Comparison of ENCODE assay signal across 2 fruit fly cellular contexts in the genomic region with DNA sequence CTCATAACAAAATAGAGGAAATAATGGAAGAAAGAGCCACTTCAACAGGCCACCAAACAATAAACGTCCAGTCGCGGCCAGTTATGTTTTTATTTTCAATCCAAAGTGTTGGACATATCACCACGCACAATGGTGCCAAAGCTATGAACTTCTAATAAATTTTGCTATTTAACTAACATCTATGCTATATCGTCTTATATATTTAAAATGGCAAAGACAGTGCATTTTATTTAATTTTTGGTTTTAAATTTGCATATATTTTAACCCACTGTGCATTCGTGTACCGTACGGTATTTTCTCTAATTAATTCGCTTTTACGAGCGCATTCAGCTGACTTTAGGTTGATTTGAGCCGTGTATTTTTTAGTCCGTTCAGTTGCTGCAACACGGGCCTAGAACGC.
TF ChIP-seq lines count a peak whose summit lies in the region.

Gene CG15927, plus strand, starts transcription at position 372 of the 400 bp plus-strand sequence.

TF ChIP-seq in whole organism, embryonic, 481 proteins besides CTCF, POLR2A, EP300 and RAD21 (continued from another document and continues in another):
- TF ChIP-seq sim (GFP tag; IDR thresholded peaks at IDR 0.05; lab: Robert Waterston, UW) (no peak), CG4424 (GFP tag; optimal IDR thresholded peaks at IDR 0.05; lab: Kevin White, UChicago) (peak; percentile 54), Usf (GFP tag; optimal IDR thresholded peaks at IDR 0.05; lab: Kevin White, UChicago) (no peak), Sox102F (GFP tag; optimal IDR thresholded peaks at IDR 0.05; lab: Kevin White, UChicago) (peak; percentile 83), CG14667 (GFP tag; IDR thresholded peaks at IDR 0.05; lab: Robert Waterston, UW) (no peak), Dbx (GFP tag; IDR thresholded peaks at IDR 0.05; lab: Robert Waterston, UW) (0 out of 3 replicates have a peak, but pooled peaks have one; percentile 35), usp (GFP tag; optimal IDR thresholded peaks at IDR 0.05; lab: Kevin White, UChicago) (no peak), HLH54F (GFP tag; optimal IDR thresholded peaks at IDR 0.05; lab: Kevin White, UChicago) (no peak), fd96Cb (tag; optimal IDR thresholded peaks at IDR 0.05; lab: Kevin White, UChicago) (peak; percentile 68), CG8089 (GFP tag; optimal IDR thresholded peaks at IDR 0.05; lab: Kevin White, UChicago) (no peak), CG4404 (GFP tag; IDR thresholded peaks at IDR 0.05; lab: Robert Waterston, UW) (no peak; the same call in 1 of the 2 replicates), CG3407 (GFP tag; optimal IDR thresholded peaks at IDR 0.05; lab: Kevin White, UChicago) (peak; percentile 57), CG11093 (GFP tag; IDR thresholded peaks at IDR 0.05; lab: Robert Waterston, UW) (no peak), gcm (GFP tag; optimal IDR thresholded peaks at IDR 0.05; lab: Kevin White, UChicago) (peak; percentile 27), Hr78 (GFP tag; optimal IDR thresholded peaks at IDR 0.05; lab: Kevin White, UChicago) (peak in 1 of 2 experiments; percentile 19), sc (optimal IDR thresholded peaks at IDR 0.05; lab: Kevin White, UChicago) (no peak), sc (GFP tag; optimal IDR thresholded peaks at IDR 0.05; lab: Kevin White, UChicago) (peak; percentile 44), CG7839 (tag; optimal IDR thresholded peaks at IDR 0.05; lab: Kevin White, UChicago) (peak; percentile 67), dimm (GFP tag; IDR thresholded peaks at IDR 0.05; lab: Robert Waterston, UW) (no peak), kay (GFP tag; optimal IDR thresholded peaks at IDR 0.05; lab: Kevin White, UChicago) (peak; percentile 27), Ptx1 (GFP tag; IDR thresholded peaks at IDR 0.05; lab: Robert Waterston, UW) (no peak), grau (tag; optimal IDR thresholded peaks at IDR 0.05; lab: Kevin White, UChicago) (peak; percentile 50), CG32772 (GFP tag; IDR thresholded peaks at IDR 0.05; lab: Robert Waterston, UW) (no peak), ems (GFP tag; optimal IDR thresholded peaks at IDR 0.05; lab: Kevin White, UChicago) (peak; percentile 24), Nf-YA (GFP tag; IDR thresholded peaks at IDR 0.05; lab: Robert Waterston, UW) (no peak), CG10462 (GFP tag; optimal IDR thresholded peaks at IDR 0.05; lab: Kevin White, UChicago) (no peak), BEAF-32 (GFP tag; optimal IDR thresholded peaks at IDR 0.05; lab: Kevin White, UChicago) (no peak), cad (GFP tag; optimal IDR thresholded peaks at IDR 0.05; lab: Kevin White, UChicago) (no peak), Drgx (GFP tag; IDR thresholded peaks at IDR 0.05; lab: Robert Waterston, UW) (no peak; the same call in 1 of the 2 replicates), Ets65A (GFP tag; lab: Kevin White, UChicago) (no peak), lov (optimal IDR thresholded peaks at IDR 0.05; lab: Kevin White, UChicago) (no peak), lov (GFP tag; IDR thresholded peaks at IDR 0.05; lab: Robert Waterston, UW) (0 out of 3 replicates have a peak, but pooled peaks have one; percentile 17), Dip3 (GFP tag; optimal IDR thresholded peaks at IDR 0.05; lab: Kevin White, UChicago) (peak; percentile 8), Dll (GFP tag; IDR thresholded peaks at IDR 0.05; lab: Robert Waterston, UW; ENCODE audit: partially characterized antibody) (no peak), CG13624 (GFP tag; optimal IDR thresholded peaks at IDR 0.05; lab: Kevin White, UChicago) (no peak), Hsf (GFP tag; optimal IDR thresholded peaks at IDR 0.05; lab: Kevin White, UChicago) (peak; percentile 47), Bdp1 (GFP tag; optimal IDR thresholded peaks at IDR 0.05; lab: Kevin White, UChicago) (no peak), CG17568 (GFP tag; optimal IDR thresholded peaks at IDR 0.05; lab: Kevin White, UChicago) (peak; percentile 22), Scr (GFP tag; IDR thresholded peaks at IDR 0.05; lab: Robert Waterston, UW; ENCODE audit: partially characterized antibody) (no peak), CG10321 (GFP tag; IDR thresholded peaks at IDR 0.05; lab: Robert Waterston, UW) (no peak), CG15479 (GFP tag; optimal IDR thresholded peaks at IDR 0.05; lab: Kevin White, UChicago) (no peak), h (optimal IDR thresholded peaks at IDR 0.05; lab: Kevin White, UChicago) (no peak), CG7928 (GFP tag; optimal IDR thresholded peaks at IDR 0.05; lab: Kevin White, UChicago) (no peak), CG17912 (GFP tag; optimal IDR thresholded peaks at IDR 0.05; lab: Kevin White, UChicago) (no peak), croc (GFP tag; conservative IDR thresholded peaks at IDR 0.05; lab: Robert Waterston, UW) (no peak), CG7745 (tag; optimal IDR thresholded peaks at IDR 0.05; lab: Kevin White, UChicago) (no peak), CG10267 (tag; optimal IDR thresholded peaks at IDR 0.05; lab: Kevin White, UChicago) (peak; percentile 34), Abd-B (GFP tag; optimal IDR thresholded peaks at IDR 0.05; lab: Kevin White, UChicago) (peak; percentile 56), sug (tag; optimal IDR thresholded peaks at IDR 0.05; lab: Kevin White, UChicago) (no peak), CG2712 (tag; optimal IDR thresholded peaks at IDR 0.05; lab: Kevin White, UChicago) (no peak), CG3847 (GFP tag; IDR thresholded peaks at IDR 0.05; lab: Robert Waterston, UW) (no peak), crc (GFP tag; optimal IDR thresholded peaks at IDR 0.05; lab: Kevin White, UChicago) (no peak), HmgD (GFP tag; optimal IDR thresholded peaks at IDR 0.05; lab: Kevin White, UChicago) (no peak), stc (GFP tag; IDR thresholded peaks at IDR 0.05; lab: Robert Waterston, UW) (no peak), CG9817 (tag; optimal IDR thresholded peaks at IDR 0.05; lab: Kevin White, UChicago) (no peak), Dref (GFP tag; IDR thresholded peaks at IDR 0.05; lab: Robert Waterston, UW) (no peak), CG8359 (GFP tag; optimal IDR thresholded peaks at IDR 0.05; lab: Kevin White, UChicago; ENCODE audit: borderline replicate concordance) (peak; percentile 46), al (GFP tag; IDR thresholded peaks at IDR 0.05; lab: Robert Waterston, UW) (no peak), CG18599 (GFP tag; optimal IDR thresholded peaks at IDR 0.05; lab: Kevin White, UChicago) (peak; percentile 30), Nf-YB (GFP tag; optimal IDR thresholded peaks at IDR 0.05; lab: Kevin White, UChicago) (no peak), CG7357 (GFP tag; IDR thresholded peaks at IDR 0.05; lab: Robert Waterston, UW) (no peak), exex (tag; optimal IDR thresholded peaks at IDR 0.05; lab: Kevin White, UChicago) (no peak), chm (GFP tag; IDR thresholded peaks at IDR 0.05; lab: Robert Waterston, UW) (peak; percentile 74), CG6175 (GFP tag; IDR thresholded peaks at IDR 0.05; lab: Robert Waterston, UW) (no peak), mirr (GFP tag; optimal IDR thresholded peaks at IDR 0.05; lab: Kevin White, UChicago) (no peak), Dip2 (GFP tag; IDR thresholded peaks at IDR 0.05; lab: Robert Waterston, UW) (no peak)

TF ChIP-seq in whole organism, prepupa, 60 proteins besides CTCF, POLR2A, EP300 and RAD21 (continued from another document):
- TF ChIP-seq salr (GFP tag; optimal IDR thresholded peaks at IDR 0.05; lab: Kevin White, UChicago) = no peak
- TF ChIP-seq Ets96B (tag; optimal IDR thresholded peaks at IDR 0.05; lab: Kevin White, UChicago) = no peak
- TF ChIP-seq Eip78C (GFP tag; lab: Kevin White, UChicago) = peak; percentile 59
- TF ChIP-seq net (GFP tag; optimal IDR thresholded peaks at IDR 0.05; lab: Kevin White, UChicago) = no peak
- TF ChIP-seq Eip93F (GFP tag; optimal IDR thresholded peaks at IDR 0.05; lab: Kevin White, UChicago) = no peak
- no peak for TF ChIP-seq svp (GFP tag; lab: Kevin White, UChicago)
- no peak for TF ChIP-seq CG4318 (GFP tag; optimal IDR thresholded peaks at IDR 0.05; lab: Kevin White, UChicago)
- no peak for TF ChIP-seq CG6276 (GFP tag; optimal IDR thresholded peaks at IDR 0.05; lab: Kevin White, UChicago)
- peak; percentile 47; the same call in 1 of the 2 replicates for TF ChIP-seq CG15336 (GFP tag; IDR thresholded peaks at IDR 0.05; lab: Robert Waterston, UW)
- no peak for TF ChIP-seq Gug (GFP tag; IDR thresholded peaks at IDR 0.05; lab: Robert Waterston, UW)
- TF ChIP-seq CG32006 (GFP tag; optimal IDR thresholded peaks at IDR 0.05; lab: Kevin White, UChicago) = peak; percentile 46
- peak; percentile 59; the same call in 2 of the 3 replicates for TF ChIP-seq CG8119 (GFP tag; IDR thresholded peaks at IDR 0.05; lab: Robert Waterston, UW)
- TF ChIP-seq Eip75B (GFP tag; optimal IDR thresholded peaks at IDR 0.05; lab: Kevin White, UChicago) = no peak
- TF ChIP-seq OdsH (GFP tag; optimal IDR thresholded peaks at IDR 0.05; lab: Kevin White, UChicago) = peak; percentile 16
- TF ChIP-seq CG11902 (GFP tag; optimal IDR thresholded peaks at IDR 0.05; lab: Kevin White, UChicago) = no peak
- no peak for TF ChIP-seq CG11762 (GFP tag; optimal IDR thresholded peaks at IDR 0.05; lab: Kevin White, UChicago; ENCODE audit: insufficient read depth)
- peak; percentile 13 for TF ChIP-seq pdm3 (GFP tag; optimal IDR thresholded peaks at IDR 0.05; lab: Kevin White, UChicago)
- no peak for TF ChIP-seq CG1621 (tag; optimal IDR thresholded peaks at IDR 0.05; lab: Kevin White, UChicago)
- TF ChIP-seq Sox102F (GFP tag; optimal IDR thresholded peaks at IDR 0.05; lab: Kevin White, UChicago) = no peak
- no peak for TF ChIP-seq CG6792 (GFP tag; optimal IDR thresholded peaks at IDR 0.05; lab: Kevin White, UChicago)
- TF ChIP-seq CG11294 (GFP tag; IDR thresholded peaks at IDR 0.05; lab: Robert Waterston, UW) = no peak
- no peak for TF ChIP-seq CG9139 (GFP tag; optimal IDR thresholded peaks at IDR 0.05; lab: Kevin White, UChicago)
- no peak for TF ChIP-seq CG3919 (GFP tag; optimal IDR thresholded peaks at IDR 0.05; lab: Kevin White, UChicago)
- TF ChIP-seq lz (GFP tag; optimal IDR thresholded peaks at IDR 0.05; lab: Kevin White, UChicago) = peak; percentile 6
- no peak for TF ChIP-seq fkh (GFP tag; optimal IDR thresholded peaks at IDR 0.05; lab: Kevin White, UChicago)
- no peak for TF ChIP-seq esn (GFP tag; optimal IDR thresholded peaks at IDR 0.05; lab: Kevin White, UChicago)
- TF ChIP-seq CG8319 (GFP tag; optimal IDR thresholded peaks at IDR 0.05; lab: Kevin White, UChicago) = no peak
- TF ChIP-seq topi (GFP tag; optimal IDR thresholded peaks at IDR 0.05; lab: Kevin White, UChicago) = no peak
TF ChIP-seq in whole organism, prepupa: peak in this region for 14.
